Worm (Caenorhabditis elegans) whole organism, L4/young adult: ENCODE data around the gene nhr-106.

Experiments
- W03F9.2 ChIP-seq: fragments of 150-350 bp; optimal IDR thresholded peaks from 2 replicates; lab custom pipeline; 2014; ENCODE audit warnings: missing biosample characterization, missing genetic modification characterization
- dao-5 ChIP-seq: sonication (generic microtip); optimal IDR thresholded peaks from 2 replicates; lab custom pipeline; 2016; ENCODE audit warnings: missing genotype, missing genetic modification characterization, moderate library complexity, missing compliant biosample characterization
- him-1 ChIP-seq: sonication (generic microtip); optimal IDR thresholded peaks from 2 replicates; lab custom pipeline; 2016; ENCODE audit warnings: missing genotype, missing genetic modification reagents, missing genetic modification characterization, missing compliant biosample characterization

ce11 chrV:450757-451501, 38.5 kb upstream of the nhr-106 start, which contains the start of gene nhr-123:
- TF ChIP-seq W03F9.2 = no peak
- TF ChIP-seq him-1 (tag; lab: Kevin White, UChicago) = no peak
- TF ChIP-seq dao-5 (tag; lab: Kevin White, UChicago) = no peak
